Worm (Caenorhabditis elegans) whole organism, late embryonic: ENCODE measurements around the gene C03H5.4.

Experiments
- C08G9.2 ChIP-seq: sonication (generic microtip); optimal IDR thresholded peaks from 2 replicates; lab custom pipeline; 2016; ENCODE audit warnings: mild to moderate bottlenecking, missing genetic modification characterization, moderate library complexity, missing compliant biosample characterization
- C38D4.7 ChIP-seq: fragments of 200-800 bp; sonication (Bioruptor generic); optimal IDR thresholded peaks from 2 replicates; lab custom pipeline; 2018; ENCODE audit warnings: mild to moderate bottlenecking, missing genetic modification characterization, moderate library complexity, missing compliant biosample characterization
- F13H6.1 ChIP-seq: sonication (generic microtip); optimal IDR thresholded peaks from 2 replicates; lab custom pipeline; 2016; ENCODE audit warnings: missing genetic modification characterization, missing compliant biosample characterization
- K09A11.1 ChIP-seq: sonication (generic microtip); optimal IDR thresholded peaks from 2 replicates; lab custom pipeline; 2017; ENCODE audit warnings: antibody characterized with exemption, mild to moderate bottlenecking, missing genetic modification characterization, missing compliant biosample characterization; ENCODE audit not compliant: insufficient read depth
- ceh-18 ChIP-seq: sonication (generic microtip); optimal IDR thresholded peaks from 2 replicates; lab custom pipeline; 2016; ENCODE audit warnings: missing genetic modification characterization, missing compliant biosample characterization
- ceh-24 ChIP-seq: sonication (generic microtip); optimal IDR thresholded peaks from 2 replicates; lab custom pipeline; 2016; ENCODE audit warnings: mild to moderate bottlenecking, missing genetic modification characterization, missing compliant biosample characterization
- ceh-30 ChIP-seq: fragments of 150-350 bp; optimal IDR thresholded peaks from 2 replicates; lab custom pipeline; 2014; ENCODE audit warnings: missing biosample characterization, missing genetic modification characterization
- ceh-6 ChIP-seq: fragments of 200-800 bp; sonication (Bioruptor generic); optimal IDR thresholded peaks from 2 replicates; lab custom pipeline; 2018; ENCODE audit warnings: mild to moderate bottlenecking, missing genetic modification characterization, missing compliant biosample characterization
- dmd-4 ChIP-seq: sonication (generic microtip); optimal IDR thresholded peaks from 2 replicates; lab custom pipeline; 2016; ENCODE audit warnings: borderline replicate concordance, missing genetic modification characterization, missing compliant biosample characterization
- dve-1 ChIP-seq: sonication (generic microtip); optimal IDR thresholded peaks from 2 replicates; lab custom pipeline; 2017; ENCODE audit warnings: antibody characterized with exemption, mild to moderate bottlenecking, missing genetic modification characterization, missing compliant biosample characterization
- elt-2 ChIP-seq: sonication (generic microtip); optimal IDR thresholded peaks from 2 replicates; lab custom pipeline; 2016; ENCODE audit warnings: missing genetic modification reagents, missing genetic modification characterization, missing compliant biosample characterization
- elt-4 ChIP-seq: sonication (generic microtip); optimal IDR thresholded peaks from 2 replicates; lab custom pipeline; 2016; ENCODE audit warnings: missing genetic modification characterization, missing compliant biosample characterization
- ets-4 ChIP-seq: sonication (generic microtip); optimal IDR thresholded peaks from 2 replicates; lab custom pipeline; 2016; ENCODE audit warnings: missing genetic modification characterization, missing compliant biosample characterization
- eyg-1 ChIP-seq: sonication (generic microtip); optimal IDR thresholded peaks from 2 replicates; lab custom pipeline; 2016; ENCODE audit warnings: missing genotype, missing genetic modification characterization, missing compliant biosample characterization
- gmeb-2 ChIP-seq: sonication (generic microtip); optimal IDR thresholded peaks from 2 replicates; lab custom pipeline; 2016; ENCODE audit warnings: missing genetic modification characterization, inconsistent platforms, missing compliant biosample characterization
- hlh-8 ChIP-seq: sonication (generic microtip); optimal IDR thresholded peaks from 2 replicates; lab custom pipeline; 2016; ENCODE audit warnings: missing genotype, missing genetic modification characterization, missing compliant biosample characterization
- lim-6 ChIP-seq: sonication (generic microtip); optimal IDR thresholded peaks from 2 replicates; lab custom pipeline; 2016; ENCODE audit warnings: missing genetic modification characterization, missing compliant biosample characterization
- nfya-1 ChIP-seq: sonication (generic microtip); optimal IDR thresholded peaks from 2 replicates; lab custom pipeline; 2017; ENCODE audit warnings: missing genetic modification characterization, mild to moderate bottlenecking, missing compliant biosample characterization, antibody characterized with exemption, moderate library complexity
- nhr-11 ChIP-seq: fragments of 150-350 bp; optimal IDR thresholded peaks from 2 replicates; lab custom pipeline; 2014; ENCODE audit warnings: missing biosample characterization, missing genetic modification characterization
- nhr-232 ChIP-seq: sonication (generic microtip); optimal IDR thresholded peaks from 2 replicates; lab custom pipeline; 2016; ENCODE audit warnings: missing genetic modification characterization, missing compliant biosample characterization
- odd-2 ChIP-seq: sonication (generic microtip); optimal IDR thresholded peaks from 2 replicates; lab custom pipeline; 2017; ENCODE audit warnings: antibody characterized with exemption, mild to moderate bottlenecking, missing genetic modification characterization, missing compliant biosample characterization
- pag-3 ChIP-seq: sonication (generic microtip); optimal IDR thresholded peaks from 2 replicates; lab custom pipeline; 2016; ENCODE audit warnings: missing compliant biosample characterization, missing genetic modification characterization, borderline replicate concordance
- pat-9 ChIP-seq: fragments of 200-800 bp; sonication (Bioruptor generic); optimal IDR thresholded peaks from 2 replicates; lab custom pipeline; 2018; ENCODE audit warnings: mild to moderate bottlenecking, missing genetic modification characterization, moderate library complexity, missing compliant biosample characterization
- pha-2 ChIP-seq: sonication (generic microtip); optimal IDR thresholded peaks from 2 replicates; lab custom pipeline; 2017; ENCODE audit warnings: mild to moderate bottlenecking, missing genetic modification characterization, missing compliant biosample characterization
- pha-4 ChIP-seq: fragments of 150-350 bp; optimal IDR thresholded peaks from 2 replicates; lab custom pipeline; 2018; ENCODE audit warnings: missing biosample characterization, missing genetic modification reagents, missing genetic modification characterization
- ref-2 ChIP-seq: sonication (generic microtip); optimal IDR thresholded peaks from 2 replicates; lab custom pipeline; 2016; ENCODE audit warnings: missing genetic modification characterization, missing compliant biosample characterization
- sox-2 ChIP-seq: fragments of 200-800 bp; sonication (Bioruptor generic); IDR thresholded peaks from 2 replicates; pipeline ENCODE4 v1.3.6; 2022; ENCODE audit warnings: missing genetic modification reagents, missing genetic modification characterization, missing compliant biosample characterization
- tbx-7 ChIP-seq: sonication (generic microtip); optimal IDR thresholded peaks from 2 replicates; lab custom pipeline; 2016; ENCODE audit warnings: missing genotype, missing genetic modification characterization, missing compliant biosample characterization
- ttx-3 ChIP-seq: sonication (generic microtip); optimal IDR thresholded peaks from 2 replicates; lab custom pipeline; 2016; ENCODE audit warnings: missing genetic modification reagents, missing genetic modification characterization, missing compliant biosample characterization
- unc-42 ChIP-seq: sonication (generic microtip); optimal IDR thresholded peaks from 2 replicates; lab custom pipeline; 2016; ENCODE audit warnings: missing genotype, missing genetic modification characterization, missing compliant biosample characterization
- unc-86 ChIP-seq: sonication (generic microtip); optimal IDR thresholded peaks from 2 replicates; lab custom pipeline; 2016; ENCODE audit warnings: missing genetic modification characterization, missing compliant biosample characterization
- ztf-16 ChIP-seq: sonication (generic microtip); optimal IDR thresholded peaks from 2 replicates; lab custom pipeline; 2017; ENCODE audit warnings: missing genetic modification characterization, missing compliant biosample characterization

Gene C03H5.4

ce11 chrII:341282-341681 is 33.8 kb upstream of the C03H5.4 start:
- TF ChIP-seq ceh-24 (tag; lab: Kevin White, UChicago) (no peak), elt-4 (no peak), ref-2 (tag; lab: Kevin White, UChicago) (no peak), pha-2 (tag; lab: Kevin White, UChicago) (no peak), unc-42 (tag; lab: Kevin White, UChicago) (no peak), F13H6.1 (tag; lab: Kevin White, UChicago) (no peak), nfya-1 (peak; percentile 98)

- TF ChIP-seq nfya-1 (peak; percentile 11), gmeb-2 (no peak), unc-42 (tag; lab: Kevin White, UChicago) (peak; percentile 79), ztf-16 (no peak)
- TF ChIP-seq, all 69 proteins: peak for 2
These were observed 27.3 kb upstream of the C03H5.4 start, which contains the start of gene D1069.3 for ce11 chrII:347734-348133. Gene D1069.3, minus strand, starts transcription at chrII:347891.

- TF ChIP-seq ceh-18, result no peak
- no peak for TF ChIP-seq lim-6 (tag; lab: Kevin White, UChicago)
- TF ChIP-seq ttx-3 (tag; lab: Kevin White, UChicago), result no peak
- no peak for TF ChIP-seq pag-3 (tag; lab: Kevin White, UChicago)
- no peak for TF ChIP-seq dve-1
- TF ChIP-seq C08G9.2 (tag; lab: Kevin White, UChicago), result no peak
These were observed 25.3 kb upstream of the C03H5.4 start for ce11 chrII:349749-350148.

- TF ChIP-seq nhr-11 (tag; lab: Kevin White, UChicago), result no peak
- TF ChIP-seq unc-42 (tag; lab: Kevin White, UChicago), result peak; percentile 97
- TF ChIP-seq, all 69 proteins: peak for 1
These were observed 20.6 kb upstream of the C03H5.4 start for ce11 chrII:354494-354893.

- TF ChIP-seq ceh-30 (tag; lab: Kevin White, UChicago) (no peak), hlh-8 (no peak), pat-9 (tag; lab: Kevin White, UChicago) (no peak), elt-2 (tag; lab: Kevin White, UChicago) (no peak), ets-4 (tag; lab: Kevin White, UChicago) (no peak), odd-2 (tag; lab: Kevin White, UChicago) (no peak), sox-2 (no peak), C38D4.7 (GFP tag; lab: Kevin White, UChicago) (no peak), ceh-6 (GFP tag; lab: Kevin White, UChicago) (no peak), unc-86 (tag; lab: Kevin White, UChicago) (no peak), nhr-232 (tag; lab: Kevin White, UChicago) (no peak)
These were observed 18.1 kb upstream of the C03H5.4 start, which contains the start of gene dmsr-4 for ce11 chrII:356969-357368. Gene dmsr-4, minus strand, starts transcription at chrII:357069.

- TF ChIP-seq sox-2 (no peak), eyg-1 (no peak), ceh-24 (tag; lab: Kevin White, UChicago) (no peak), tbx-7 (tag; lab: Kevin White, UChicago) (no peak), K09A11.1 (no peak), elt-4 (no peak), unc-86 (tag; lab: Kevin White, UChicago) (no peak)
These were observed 7.6 kb upstream of the C03H5.4 start, which contains the start of gene ptr-3 for ce11 chrII:367455-367854. Gene ptr-3, minus strand, starts transcription at chrII:367555.

ce11 chrII:370394-370793 is 4.7 kb upstream of the C03H5.4 start:
- no peak for TF ChIP-seq pha-4
- peak; percentile 53 for TF ChIP-seq nfya-1
- no peak for TF ChIP-seq dmd-4 (tag; lab: Kevin White, UChicago)
